Worm (Caenorhabditis elegans): ENCODE results near the gene srt-47.

ce11 chrIV:15042159-15042936 lies 10.8 kb downstream of the srt-47 start:
- no peak for TF ChIP-seq sea-1 (GFP tag; conservative IDR thresholded peaks at IDR 0.05)
- TF ChIP-seq ceh-13 (GFP tag; optimal IDR thresholded peaks at IDR 0.05): no peak
- TF ChIP-seq ets-7 (tag; optimal IDR thresholded peaks at IDR 0.05): no peak
- no peak for TF ChIP-seq flt-1 (GFP tag; IDR thresholded peaks at IDR 0.05)
- peak; percentile 36 for TF ChIP-seq ama-1 (optimal IDR thresholded peaks at IDR 0.05)

Measured in whole organism, early embryonic.